Fruit fly (Drosophila melanogaster) whole organism, pupa: ENCODE results near the gene CG34180.

ENCODE experiments used
- CG14655 ChIP-seq: fragments of 200-800 bp; sonication (Bioruptor generic); optimal IDR thresholded peaks from 3 replicates; lab custom pipeline; 2017; ENCODE audit warnings: mild to moderate bottlenecking, missing biosample characterization, missing genetic modification reagents, missing genetic modification characterization
- CG17806 ChIP-seq: fragments of 200-800 bp; sonication (Bioruptor generic); optimal IDR thresholded peaks from 2 replicates; lab custom pipeline; 2018; ENCODE audit warnings: missing biosample characterization, mild to moderate bottlenecking, missing genetic modification characterization, moderate library complexity
- CG32121 ChIP-seq: fragments of 200-800 bp; sonication (Bioruptor generic); IDR thresholded peaks from 2 replicates; pipeline ENCODE4 v1.3.6; 2022; ENCODE audit warnings: missing biosample characterization, missing genetic modification characterization
- CG8301 ChIP-seq: fragments of 200-800 bp; sonication (Bioruptor generic); optimal IDR thresholded peaks from 2 replicates; lab custom pipeline; 2018; ENCODE audit warnings: missing biosample characterization, mild to moderate bottlenecking, missing genetic modification characterization
- D1 ChIP-seq: fragments of 200-800 bp; sonication (Bioruptor generic); optimal IDR thresholded peaks from 2 replicates; lab custom pipeline; 2018; ENCODE audit warnings: missing biosample characterization, mild to moderate bottlenecking, missing genetic modification characterization, moderate library complexity
- EcR ChIP-seq: fragments of 200-800 bp; sonication (Bioruptor generic); optimal IDR thresholded peaks from 3 replicates; lab custom pipeline; 2019; ENCODE audit warnings: missing biosample characterization, missing genetic modification characterization, mild to moderate bottlenecking, moderate library complexity, missing genetic modification reagents
- gl ChIP-seq: fragments of 200-800 bp; sonication (Bioruptor generic); optimal IDR thresholded peaks from 2 replicates; lab custom pipeline; 2018; ENCODE audit warnings: missing biosample characterization, mild to moderate bottlenecking, missing genetic modification characterization
- rn ChIP-seq: fragments of 200-800 bp; sonication (Bioruptor generic); IDR thresholded peaks from 2 replicates; pipeline ENCODE4 v1.3.6; 2022; ENCODE audit warnings: missing biosample characterization, missing genetic modification characterization

DNA sequence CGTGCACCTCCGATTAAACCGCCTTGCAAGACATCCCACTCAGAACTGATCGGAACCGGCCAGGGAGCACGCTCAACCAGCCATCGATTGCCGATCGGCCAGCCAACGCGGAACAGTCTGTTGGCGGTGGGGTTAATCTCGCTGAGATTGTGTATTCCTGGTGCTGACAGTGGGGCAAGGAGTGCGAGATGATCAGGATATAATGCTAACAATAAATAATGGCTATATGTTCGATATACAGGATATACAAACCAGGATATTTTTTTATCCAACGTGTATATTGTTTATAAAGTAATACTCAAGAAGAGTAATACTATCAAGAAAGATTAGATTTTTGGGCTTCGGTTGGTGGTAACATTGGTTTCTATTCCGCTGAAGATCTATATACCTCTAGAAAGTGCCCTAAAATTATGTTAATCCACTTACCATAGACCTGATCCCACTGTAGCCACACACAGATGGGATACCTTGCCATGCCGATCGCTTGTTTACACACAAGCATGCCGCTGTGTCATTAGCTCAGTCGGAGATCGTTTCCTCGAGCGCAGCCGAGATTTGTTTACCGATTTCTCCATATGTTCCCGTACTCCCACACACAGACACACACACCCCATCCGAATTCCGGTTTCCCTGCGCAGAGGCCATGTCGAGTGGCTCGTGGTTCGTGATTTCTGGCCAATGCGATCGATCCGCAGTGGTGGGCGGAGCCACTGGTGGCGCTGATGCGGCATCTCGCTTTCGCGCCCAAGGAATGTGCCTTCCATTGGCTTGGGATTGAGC, 40.8 kb upstream of the CG34180 start, which contains the start of gene H2.0:
- peak; percentile 79 for TF ChIP-seq CG14655 (GFP tag; lab: Kevin White, UChicago)
- TF ChIP-seq rn (GFP tag; lab: Robert Waterston, UW) = 0 out of 2 replicates have a peak, but pooled peaks have one; percentile 17
- peak; percentile 42 for TF ChIP-seq gl
- TF ChIP-seq CG32121 (GFP tag; lab: Robert Waterston, UW) = no peak
- TF ChIP-seq D1 = no peak
- no peak for TF ChIP-seq CG17806 (tag; lab: Kevin White, UChicago)
- peak; percentile 79 for TF ChIP-seq CG8301 (tag; lab: Kevin White, UChicago)
- TF ChIP-seq EcR (GFP tag; lab: Kevin White, UChicago) = no peak
